Worm (Caenorhabditis elegans) whole organism, L2 larva: Measurements from ENCODE around the gene ZK1320.13.

Experiments
- C34F6.9 ChIP-seq: fragments of 150-350 bp; optimal IDR thresholded peaks from 2 replicates; lab custom pipeline; 2014; ENCODE audit warnings: missing biosample characterization, missing genetic modification characterization
- alr-1 ChIP-seq: fragments of 150-350 bp; optimal IDR thresholded peaks from 2 replicates; lab custom pipeline; 2014; ENCODE audit warnings: missing biosample characterization, missing genetic modification characterization
- aly-2 ChIP-seq: fragments of 150-350 bp; optimal IDR thresholded peaks from 2 replicates; lab custom pipeline; 2014; ENCODE audit warnings: missing biosample characterization, missing genetic modification characterization
- blmp-1 ChIP-seq: sonication (generic microtip); optimal IDR thresholded peaks from 2 replicates; lab custom pipeline; 2017; ENCODE audit warnings: missing genetic modification characterization, mild to moderate bottlenecking, missing compliant biosample characterization, antibody characterized with exemption, moderate library complexity; ENCODE audit not compliant: insufficient read depth
- ceh-82 ChIP-seq: fragments of 150-350 bp; optimal IDR thresholded peaks from 2 replicates; lab custom pipeline; 2014; ENCODE audit warnings: missing biosample characterization, missing genetic modification characterization
- crh-2 ChIP-seq: sonication (generic microtip); optimal IDR thresholded peaks from 2 replicates; lab custom pipeline; 2017; ENCODE audit warnings: missing biosample characterization, missing genetic modification characterization
- dmd-4 ChIP-seq: sonication (generic microtip); optimal IDR thresholded peaks from 2 replicates; lab custom pipeline; 2017; ENCODE audit warnings: missing biosample characterization, missing genetic modification characterization
- egl-27 ChIP-seq: sonication (generic microtip); optimal IDR thresholded peaks from 3 replicates; lab custom pipeline; 2017; ENCODE audit warnings: missing biosample characterization, missing genetic modification reagents, missing genetic modification characterization
- elt-3 ChIP-seq: sonication (generic microtip); optimal IDR thresholded peaks from 2 replicates; lab custom pipeline; 2017; ENCODE audit warnings: missing biosample characterization, missing genetic modification characterization
- fos-1 ChIP-seq: fragments of 150-350 bp; optimal IDR thresholded peaks from 2 replicates; lab custom pipeline; 2014; ENCODE audit warnings: missing biosample characterization, missing genetic modification characterization
- gmeb-1 ChIP-seq: fragments of 150-350 bp; optimal IDR thresholded peaks from 2 replicates; lab custom pipeline; 2014; ENCODE audit warnings: missing biosample characterization, missing genetic modification characterization
- lin-11 ChIP-seq: fragments of 150-350 bp; sonication (generic microtip); optimal IDR thresholded peaks from 2 replicates; lab custom pipeline; 2014; ENCODE audit warnings: missing biosample characterization, missing genetic modification characterization, inconsistent platforms, mixed read lengths
- lin-39 ChIP-seq: fragments of 150-350 bp; optimal IDR thresholded peaks from 2 replicates; lab custom pipeline; 2014; ENCODE audit warnings: missing biosample characterization, missing genetic modification reagents, missing genetic modification characterization
- lsy-2 ChIP-seq, 2 experiments: fragments of 150-350 bp in 1 of 2; sonication (generic microtip) in 1 of 2; optimal IDR thresholded peaks; 2 replicates each; lab custom pipeline; 2014 to 2017; ENCODE audit warnings: missing biosample characterization in 2 of 2, missing genetic modification characterization in 2 of 2
- mbf-1 ChIP-seq: sonication (generic microtip); optimal IDR thresholded peaks from 2 replicates; lab custom pipeline; 2017; ENCODE audit warnings: missing biosample characterization, missing genetic modification characterization
- nhr-10 ChIP-seq: sonication (generic microtip); optimal IDR thresholded peaks from 2 replicates; lab custom pipeline; 2017; ENCODE audit warnings: missing biosample characterization, missing genetic modification characterization
- nhr-12 ChIP-seq: fragments of 150-350 bp; optimal IDR thresholded peaks from 2 replicates; lab custom pipeline; 2014; ENCODE audit warnings: missing biosample characterization, missing genetic modification characterization
- nhr-21 ChIP-seq: fragments of 150-350 bp; optimal IDR thresholded peaks from 2 replicates; lab custom pipeline; 2014; ENCODE audit warnings: missing biosample characterization, missing genetic modification characterization
- nhr-23 ChIP-seq: fragments of 150-350 bp; optimal IDR thresholded peaks from 2 replicates; lab custom pipeline; 2014; ENCODE audit warnings: missing biosample characterization, missing genetic modification reagents, missing genetic modification characterization
- nhr-237 ChIP-seq: fragments of 150-350 bp; optimal IDR thresholded peaks from 2 replicates; lab custom pipeline; 2014; ENCODE audit warnings: missing biosample characterization, missing genetic modification characterization
- nhr-25 ChIP-seq: fragments of 150-350 bp; sonication (generic microtip); optimal IDR thresholded peaks from 3 replicates; lab custom pipeline; 2014; ENCODE audit warnings: missing biosample characterization, missing genetic modification characterization
- nhr-6 ChIP-seq: fragments of 150-350 bp; optimal IDR thresholded peaks from 2 replicates; lab custom pipeline; 2014; ENCODE audit warnings: missing biosample characterization, missing genetic modification characterization
- peb-1 ChIP-seq: fragments of 150-350 bp; optimal IDR thresholded peaks from 2 replicates; lab custom pipeline; 2014; ENCODE audit warnings: missing biosample characterization, missing genetic modification characterization
- sem-4 ChIP-seq: fragments of 150-350 bp; optimal IDR thresholded peaks from 2 replicates; lab custom pipeline; 2014; ENCODE audit warnings: missing biosample characterization, missing genetic modification reagents, missing genetic modification characterization
- sma-3 ChIP-seq: sonication (generic microtip); optimal IDR thresholded peaks from 2 replicates; lab custom pipeline; 2016; ENCODE audit warnings: missing genetic modification reagents, missing genetic modification characterization, missing compliant biosample characterization
- sma-9 ChIP-seq, 2 experiments: fragments of 150-350 bp in 1 of 2; sonication (generic microtip) in 1 of 2; optimal IDR thresholded peaks; 2 replicates each; lab custom pipeline; 2014 to 2016; ENCODE audit warnings: missing genetic modification characterization in 2 of 2, mild to moderate bottlenecking in 1 of 2, missing biosample characterization in 1 of 2, missing compliant biosample characterization in 1 of 2, missing genetic modification reagents in 1 of 2, moderate library complexity in 1 of 2
- zag-1 ChIP-seq: fragments of 150-350 bp; optimal IDR thresholded peaks from 2 replicates; lab custom pipeline; 2014; ENCODE audit warnings: missing biosample characterization, missing genetic modification characterization
- ztf-11 ChIP-seq: sonication (generic microtip); optimal IDR thresholded peaks from 2 replicates; lab custom pipeline; 2017; ENCODE audit warnings: missing biosample characterization, missing genetic modification characterization
- ztf-4 ChIP-seq: fragments of 150-350 bp; optimal IDR thresholded peaks from 2 replicates; lab custom pipeline; 2014; ENCODE audit warnings: missing biosample characterization, missing genetic modification characterization

ZK1320.13 gene

ce11 chrII:9690067-9690632, 9.6 kb downstream of the ZK1320.13 start:
- peak in 1 of 2 experiments; percentile 10 for TF ChIP-seq lsy-2 (tag; optimal IDR thresholded peaks at IDR 0.05; lab: Kevin White, UChicago)
- TF ChIP-seq blmp-1: no peak
- TF ChIP-seq egl-27 (tag; lab: Kevin White, UChicago): peak; percentile 33
- peak; percentile 21 for TF ChIP-seq C34F6.9
- TF ChIP-seq fos-1 (tag; lab: Kevin White, UChicago): no peak
- peak; percentile 9 for TF ChIP-seq sma-9 (GFP tag; optimal IDR thresholded peaks at IDR 0.05; lab: Kevin White, UChicago)
- no peak for TF ChIP-seq sma-9 (tag; optimal IDR thresholded peaks at IDR 0.05; lab: Kevin White, UChicago)
- TF ChIP-seq crh-2 (tag; lab: Kevin White, UChicago): peak; percentile 48

ce11 chrII:9691839-9692238, 11.2 kb downstream of the ZK1320.13 start, which contains the start of gene nlp-11:
Gene nlp-11, minus strand, starts transcription at chrII:9691939.
- TF ChIP-seq nhr-23 (tag; lab: Kevin White, UChicago) (no peak), nhr-12 (no peak), gmeb-1 (no peak), peb-1 (tag; lab: Kevin White, UChicago) (no peak), mbf-1 (no peak), lin-11 (tag; lab: Kevin White, UChicago) (no peak), nhr-25 (tag; lab: Kevin White, UChicago) (no peak), nhr-6 (no peak)

DNA sequence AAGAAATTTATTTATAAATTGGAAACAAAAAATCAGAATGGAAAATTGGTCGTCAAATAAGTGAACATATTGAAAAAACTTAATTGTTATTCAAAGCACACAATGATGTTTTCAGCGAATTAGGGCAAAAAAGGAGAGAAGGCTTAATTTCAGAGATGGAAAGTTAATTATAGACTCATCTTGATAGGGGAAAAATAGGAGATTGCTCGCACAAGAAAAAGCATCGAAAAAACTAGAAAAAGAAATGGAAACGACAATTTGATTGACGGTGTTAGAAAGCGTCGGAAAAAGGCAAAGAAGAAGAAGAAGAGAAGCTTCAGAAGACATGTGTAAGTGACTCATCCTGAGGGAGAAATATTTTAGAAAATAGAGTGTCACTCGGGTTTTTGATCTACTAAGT, 15.3 kb downstream of the ZK1320.13 start:
- no peak for TF ChIP-seq nhr-23 (tag; lab: Kevin White, UChicago)
- TF ChIP-seq lsy-2 (tag; optimal IDR thresholded peaks at IDR 0.05; lab: Kevin White, UChicago): peak in 1 of 2 experiments; percentile 30
- no peak for TF ChIP-seq ztf-4 (tag; lab: Kevin White, UChicago)
- no peak for TF ChIP-seq alr-1 (tag; lab: Kevin White, UChicago)
- peak; percentile 15 for TF ChIP-seq sma-9 (GFP tag; optimal IDR thresholded peaks at IDR 0.05; lab: Kevin White, UChicago)
- no peak for TF ChIP-seq sma-9 (tag; optimal IDR thresholded peaks at IDR 0.05; lab: Kevin White, UChicago)
- no peak for TF ChIP-seq gmeb-1
- peak; percentile 7 for TF ChIP-seq zag-1 (tag; lab: Kevin White, UChicago)

- TF ChIP-seq aly-2 (tag; lab: Kevin White, UChicago): no peak
- no peak for TF ChIP-seq elt-3 (tag; lab: Kevin White, UChicago)
- no peak for TF ChIP-seq zag-1 (tag; lab: Kevin White, UChicago)
- TF ChIP-seq nhr-21 (tag; lab: Kevin White, UChicago): no peak
- TF ChIP-seq dmd-4 (tag; lab: Kevin White, UChicago): no peak
- no peak for TF ChIP-seq sem-4 (tag; lab: Kevin White, UChicago)
- no peak for TF ChIP-seq ztf-11 (tag; lab: Kevin White, UChicago)
- no peak for TF ChIP-seq lsy-2 (tag; optimal IDR thresholded peaks at IDR 0.05; lab: Kevin White, UChicago)
- no peak for TF ChIP-seq lin-39 (tag; lab: Kevin White, UChicago)
- TF ChIP-seq, all 48 proteins: peak for 0
These were observed 19.8 kb downstream of the ZK1320.13 start, which contains the start of the genes Y53C12A.8 and Y53C12A.7 for ce11 chrII:9700363-9700762. Gene Y53C12A.8, minus strand, starts transcription at chrII:9700463. Gene Y53C12A.7, plus strand, starts transcription at chrII:9700543.

ce11 chrII:9703601-9704000, 23.0 kb downstream of the ZK1320.13 start, which contains the start of gene mop-25.2:
Gene mop-25.2, minus strand, starts transcription at chrII:9703701.
- TF ChIP-seq nhr-12: no peak
- TF ChIP-seq dmd-4 (tag; lab: Kevin White, UChicago): no peak
- no peak for TF ChIP-seq sma-3 (GFP tag; lab: Kevin White, UChicago)
- TF ChIP-seq peb-1 (tag; lab: Kevin White, UChicago): no peak
- no peak for TF ChIP-seq lin-11 (tag; lab: Kevin White, UChicago)
- TF ChIP-seq fos-1 (tag; lab: Kevin White, UChicago): no peak
- TF ChIP-seq nhr-237: no peak
- TF ChIP-seq blmp-1: no peak
- no peak for TF ChIP-seq mbf-1
- no peak for TF ChIP-seq lin-39 (tag; lab: Kevin White, UChicago)

DNA sequence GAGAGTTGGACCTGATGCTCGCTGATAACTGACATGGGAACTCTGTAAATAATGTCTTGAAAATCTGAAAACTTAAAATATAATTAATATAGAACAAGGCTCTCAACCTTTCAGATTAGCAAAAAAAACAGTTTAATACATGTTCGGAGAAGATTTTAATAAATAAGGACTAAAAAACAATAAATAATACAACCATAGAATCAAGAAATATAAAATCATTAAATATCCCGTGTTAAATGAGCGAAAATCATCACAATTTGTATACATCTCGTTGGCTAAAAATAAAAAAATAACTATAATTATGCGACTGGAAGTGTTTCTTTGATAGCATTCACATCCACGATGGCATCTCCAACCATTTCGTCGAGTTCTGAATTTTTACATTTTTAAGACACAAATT, 24.2 kb downstream of the ZK1320.13 start, which contains the start of gene Y53C12A.10:
Gene Y53C12A.10 (minus strand): TSS at position 101 of the 400 bp plus-strand sequence.
- no peak for TF ChIP-seq ceh-82 (tag; lab: Kevin White, UChicago)
- TF ChIP-seq nhr-10 (tag; lab: Kevin White, UChicago): no peak
- no peak for TF ChIP-seq nhr-6
